Worm (Caenorhabditis elegans): ENCODE data around the gene tmbi-4.

Gene tmbi-4

ce11 chrX:9161253-9161904 is 10.9 kb downstream of the tmbi-4 start (continued):
- TF ChIP-seq unc-62 (GFP tag; optimal IDR thresholded peaks at IDR 0.05 in 1 of 2) (peak in 1 of 2 experiments; percentile 91), unc-62 (tag; optimal IDR thresholded peaks at IDR 0.05) (no peak), unc-39 (tag; optimal IDR thresholded peaks at IDR 0.05) (no peak), daf-8 (GFP tag; IDR thresholded peaks at IDR 0.05) (no peak), R02D3.7 (tag; optimal IDR thresholded peaks at IDR 0.05) (no peak), vab-7 (GFP tag; IDR thresholded peaks at IDR 0.05) (no peak), lin-15B (tag; optimal IDR thresholded peaks at IDR 0.05) (no peak), skn-1 (tag; optimal IDR thresholded peaks at IDR 0.05) (no peak), gei-8 (GFP tag; optimal IDR thresholded peaks at IDR 0.05) (no peak), mes-2 (tag; optimal IDR thresholded peaks at IDR 0.05; ENCODE audit: poor library complexity, severe bottlenecking) (no peak), ztf-11 (tag; optimal IDR thresholded peaks at IDR 0.05) (no peak), nhr-237 (tag; optimal IDR thresholded peaks at IDR 0.05) (no peak), nhr-42 (GFP tag; IDR thresholded peaks at IDR 0.05) (no peak), tag-97 (GFP tag; IDR thresholded peaks at IDR 0.05) (no peak), attf-4 (tag; optimal IDR thresholded peaks at IDR 0.05) (no peak), ceh-62 (tag; optimal IDR thresholded peaks at IDR 0.05) (no peak), unc-130 (GFP tag; optimal IDR thresholded peaks at IDR 0.05) (no peak), mxl-3 (GFP tag; optimal IDR thresholded peaks at IDR 0.05) (no peak)

ce11 chrX:9162864-9163263 is 12.4 kb downstream of the tmbi-4 start, which contains the start of gene tsp-11:
TSS of gene tsp-11 (plus strand) at chrX:9163164.
- TF ChIP-seq unc-62 (GFP tag; optimal IDR thresholded peaks at IDR 0.05 in 1 of 2) (peak in 1 of 2 experiments; percentile 27), unc-62 (tag; optimal IDR thresholded peaks at IDR 0.05) (no peak), aha-1 (tag) (peak; percentile 79), snpc-1.2 (GFP tag; IDR thresholded peaks at IDR 0.05) (no peak)

- no peak for TF ChIP-seq madf-9 (GFP tag; conservative IDR thresholded peaks at IDR 0.05)
- TF ChIP-seq pqm-1 (tag; optimal IDR thresholded peaks at IDR 0.05), result no peak
- no peak for TF ChIP-seq F10B5.3 (tag; optimal IDR thresholded peaks at IDR 0.05)
- TF ChIP-seq ceh-82 (tag; optimal IDR thresholded peaks at IDR 0.05), result no peak
- TF ChIP-seq mes-2 (tag; optimal IDR thresholded peaks at IDR 0.05; ENCODE audit: poor library complexity, severe bottlenecking), result no peak
- no peak for TF ChIP-seq set-16 (GFP tag; IDR thresholded peaks at IDR 0.05)
- no peak for TF ChIP-seq mxl-2 (GFP tag; conservative IDR thresholded peaks at IDR 0.05)
Measured at ce11 chrX:9166921-9167320, 16.4 kb downstream of the tmbi-4 start, which contains the start of gene B0563.10. TSS of gene B0563.10 (minus strand) at chrX:9167245.

- TF ChIP-seq saeg-2 (GFP tag; IDR thresholded peaks at IDR 0.05) (no peak), unc-62 (GFP tag; optimal IDR thresholded peaks at IDR 0.05 in 1 of 2) (no peak), unc-62 (tag; optimal IDR thresholded peaks at IDR 0.05) (no peak), nhr-237 (tag; optimal IDR thresholded peaks at IDR 0.05) (no peak), unc-39 (tag; optimal IDR thresholded peaks at IDR 0.05) (no peak), attf-4 (tag; optimal IDR thresholded peaks at IDR 0.05) (no peak), unc-130 (GFP tag; optimal IDR thresholded peaks at IDR 0.05) (no peak), snpc-1.2 (GFP tag; IDR thresholded peaks at IDR 0.05) (no peak), nhr-76 (tag; optimal IDR thresholded peaks at IDR 0.05) (no peak), mdt-29 (GFP tag; IDR thresholded peaks at IDR 0.05) (no peak), hlh-11 (tag; optimal IDR thresholded peaks at IDR 0.05) (no peak), zag-1 (tag; optimal IDR thresholded peaks at IDR 0.05) (no peak)
Measured at ce11 chrX:9168239-9168638, 17.7 kb downstream of the tmbi-4 start, which contains the start of gene B0563.9. TSS of gene B0563.9 (plus strand) at chrX:9168539.

ce11 chrX:9170058-9170457 is 19.6 kb downstream of the tmbi-4 start:
- TF ChIP-seq nhr-42 (GFP tag; IDR thresholded peaks at IDR 0.05), result no peak
- no peak for TF ChIP-seq egl-43 (GFP tag; IDR thresholded peaks at IDR 0.05)
- TF ChIP-seq skn-1 (tag; optimal IDR thresholded peaks at IDR 0.05), result no peak
- TF ChIP-seq unc-62 (GFP tag; optimal IDR thresholded peaks at IDR 0.05 in 1 of 2), result peak in 1 of 2 experiments; percentile 91
- no peak for TF ChIP-seq unc-62 (tag; optimal IDR thresholded peaks at IDR 0.05)
- no peak for TF ChIP-seq vab-7 (GFP tag; IDR thresholded peaks at IDR 0.05)

Data from whole organism, L4 larva.